Fruit fly (Drosophila melanogaster) whole organism, embryonic: ENCODE results near the gene eIF3i.

Experiments used
- Abd-B ChIP-seq: fragments of 200-800 bp; sonication (Bioruptor generic); optimal IDR thresholded peaks from 2 replicates; lab custom pipeline; 2018; ENCODE audit warnings: missing biosample characterization, mild to moderate bottlenecking, missing genetic modification characterization, moderate library complexity
- CG12219 ChIP-seq: fragments of 200-800 bp; sonication (Bioruptor generic); optimal IDR thresholded peaks from 3 replicates; lab custom pipeline; 2018; ENCODE audit warnings: missing biosample characterization, mild to moderate bottlenecking, missing genetic modification characterization
- CG8765 ChIP-seq: fragments of 200-800 bp; sonication (Bioruptor generic); IDR thresholded peaks from 2 replicates; pipeline ENCODE4 v1.3.6; 2022; ENCODE audit warnings: missing biosample characterization, missing genetic modification characterization
- fu2 ChIP-seq: fragments of 200-800 bp; sonication (Bioruptor generic); optimal IDR thresholded peaks from 2 replicates; lab custom pipeline; 2016; ENCODE audit warnings: missing biosample characterization, missing genetic modification characterization
- gem ChIP-seq: fragments of 200-800 bp; sonication (Bioruptor generic); optimal IDR thresholded peaks from 2 replicates; lab custom pipeline; 2019; ENCODE audit warnings: missing biosample characterization, mild to moderate bottlenecking, missing genetic modification characterization, moderate library complexity
- gfzf ChIP-seq: fragments of 200-800 bp; sonication (Bioruptor generic); optimal IDR thresholded peaks from 2 replicates; lab custom pipeline; 2016; ENCODE audit warnings: missing biosample characterization, mild to moderate bottlenecking, missing genetic modification characterization, moderate library complexity
- lilli ChIP-seq: fragments of 200-800 bp; sonication (Bioruptor generic); optimal IDR thresholded peaks from 3 replicates; lab custom pipeline; 2016; ENCODE audit warnings: missing biosample characterization, missing genetic modification characterization
- zen2 ChIP-seq: fragments of 200-800 bp; sonication (Bioruptor generic); IDR thresholded peaks from 3 replicates; pipeline ENCODE4 v1.3.6; 2022; ENCODE audit warnings: missing biosample characterization, missing genetic modification characterization; ENCODE audit not compliant: partially characterized antibody

DNA sequence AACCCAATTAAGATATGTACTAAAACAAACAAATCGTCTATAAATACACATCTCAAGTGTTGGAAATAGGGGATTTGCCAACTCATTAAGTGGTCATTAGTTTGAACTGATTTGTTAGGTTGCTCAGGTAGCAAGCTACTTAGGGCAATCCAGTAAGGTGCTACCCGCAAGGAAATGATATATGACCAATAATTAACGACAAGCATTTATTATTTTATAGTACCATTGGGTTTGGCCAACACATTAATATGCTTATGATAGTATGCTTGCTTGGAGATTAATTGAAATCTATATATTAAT, 28.2 kb upstream of the eIF3i start:
- TF ChIP-seq Abd-B (no peak), fu2 (GFP tag; lab: Kevin White, UChicago) (no peak), CG12219 (GFP tag; lab: Kevin White, UChicago) (no peak), gfzf (GFP tag; lab: Kevin White, UChicago) (no peak), zen2 (GFP tag; lab: Robert Waterston, UW) (no peak), lilli (GFP tag; lab: Kevin White, UChicago) (no peak), CG8765 (no peak), gem (tag; lab: Kevin White, UChicago) (no peak)
